Fruit fly (Drosophila melanogaster): ENCODE results near the gene CG10801.

dm6 chrX:3451250-3451786 is 9.1 kb upstream of the CG10801 start:
- TF ChIP-seq pan (optimal IDR thresholded peaks at IDR 0.05) (no peak), usp (GFP tag; optimal IDR thresholded peaks at IDR 0.05) (no peak), CG8478 (optimal IDR thresholded peaks at IDR 0.05) (no peak)

Measured in whole organism.